Worm (Caenorhabditis elegans): ENCODE data around the gene spe-51.
A peak's percentile ranks its signal among the peaks of the same experiment; 100 is the strongest.

Gene spe-51

DNA sequence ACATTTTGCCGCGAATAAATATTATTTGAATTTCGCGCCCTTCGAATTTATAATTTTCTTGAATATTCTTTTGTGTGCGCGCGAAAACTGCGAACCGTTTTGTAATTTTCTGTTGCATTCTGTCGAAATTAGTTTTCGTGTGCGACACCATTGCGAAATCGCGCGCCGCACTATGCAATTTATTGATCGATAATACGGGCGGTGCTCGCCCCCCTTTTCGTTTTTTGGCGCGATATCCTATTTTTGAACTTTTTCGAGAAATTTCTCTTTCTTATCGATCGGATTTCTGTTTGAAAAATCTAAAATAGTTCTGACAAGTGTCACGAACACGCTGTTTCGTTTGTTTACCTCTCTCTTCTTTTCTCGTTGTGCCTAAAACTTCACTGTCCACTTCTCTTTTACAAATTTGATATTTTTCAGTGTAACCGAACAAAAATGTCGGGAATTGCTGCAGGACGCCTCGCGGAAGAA lies 41.9 kb upstream of the spe-51 start, which contains the start of gene ubc-9 (continued):
- TF ChIP-seq zfp-3 (GFP tag; conservative IDR thresholded peaks at IDR 0.05) (no peak), lin-38 (GFP tag; IDR thresholded peaks at IDR 0.05) (peak; percentile 83), nhr-11 (tag; optimal IDR thresholded peaks at IDR 0.05) (peak; percentile 48), aly-2 (tag; optimal IDR thresholded peaks at IDR 0.05) (no peak), zip-2 (tag; optimal IDR thresholded peaks at IDR 0.05) (no peak), lsy-2 (tag; optimal IDR thresholded peaks at IDR 0.05) (peak; percentile 33 to 81), nhr-25 (tag; optimal IDR thresholded peaks at IDR 0.05; ENCODE audit: borderline replicate concordance, insufficient read depth) (no peak), zag-1 (tag; optimal IDR thresholded peaks at IDR 0.05) (no peak), attf-4 (tag; optimal IDR thresholded peaks at IDR 0.05) (no peak), lin-15B (tag; optimal IDR thresholded peaks at IDR 0.05) (no peak), daf-8 (GFP tag; IDR thresholded peaks at IDR 0.05) (no peak), jun-1 (tag; optimal IDR thresholded peaks at IDR 0.05) (no peak), nhr-77 (tag; optimal IDR thresholded peaks at IDR 0.05) (peak; percentile 47), fos-1 (tag; optimal IDR thresholded peaks at IDR 0.05) (no peak), spr-3 (GFP tag; optimal IDR thresholded peaks at IDR 0.05) (no peak), mdl-1 (tag; optimal IDR thresholded peaks at IDR 0.05) (no peak), dmd-6 (GFP tag; IDR thresholded peaks at IDR 0.05) (peak; percentile 51), nhr-6 (tag; optimal IDR thresholded peaks at IDR 0.05) (peak; percentile 1), ctbp-1 (GFP tag; IDR thresholded peaks at IDR 0.05) (peak; percentile 56; the same call in 1 of the 2 replicates), rbr-2 (tag; optimal IDR thresholded peaks at IDR 0.05) (peak; percentile 61), pha-4 (GFP tag; IDR thresholded peaks at IDR 0.05) (no peak; the same call in 1 of the 2 replicates), pha-4 (tag; optimal IDR thresholded peaks at IDR 0.05) (no peak), egl-27 (tag; optimal IDR thresholded peaks at IDR 0.05) (no peak), php-3 (GFP tag; IDR thresholded peaks at IDR 0.05) (no peak), Y5F2A.4 (GFP tag; optimal IDR thresholded peaks at IDR 0.05) (no peak), zfp-2 (tag; optimal IDR thresholded peaks at IDR 0.05) (no peak), hlh-30 (tag; optimal IDR thresholded peaks at IDR 0.05; ENCODE audit: insufficient read depth) (peak; percentile 58), skn-1 (tag; optimal IDR thresholded peaks at IDR 0.05) (no peak), mep-1 (tag; optimal IDR thresholded peaks at IDR 0.05) (peak; percentile 84), mxl-2 (GFP tag; conservative IDR thresholded peaks at IDR 0.05) (no peak), dpl-1 (GFP tag; optimal IDR thresholded peaks at IDR 0.05) (peak; percentile 75), F26F4.8 (GFP tag; conservative IDR thresholded peaks at IDR 0.05) (no peak), unc-130 (GFP tag; optimal IDR thresholded peaks at IDR 0.05) (peak; percentile 84), tag-97 (GFP tag; IDR thresholded peaks at IDR 0.05) (no peak), ceh-20 (GFP tag; IDR thresholded peaks at IDR 0.05) (peak; percentile 61; the same call in 1 of the 2 replicates)

DNA sequence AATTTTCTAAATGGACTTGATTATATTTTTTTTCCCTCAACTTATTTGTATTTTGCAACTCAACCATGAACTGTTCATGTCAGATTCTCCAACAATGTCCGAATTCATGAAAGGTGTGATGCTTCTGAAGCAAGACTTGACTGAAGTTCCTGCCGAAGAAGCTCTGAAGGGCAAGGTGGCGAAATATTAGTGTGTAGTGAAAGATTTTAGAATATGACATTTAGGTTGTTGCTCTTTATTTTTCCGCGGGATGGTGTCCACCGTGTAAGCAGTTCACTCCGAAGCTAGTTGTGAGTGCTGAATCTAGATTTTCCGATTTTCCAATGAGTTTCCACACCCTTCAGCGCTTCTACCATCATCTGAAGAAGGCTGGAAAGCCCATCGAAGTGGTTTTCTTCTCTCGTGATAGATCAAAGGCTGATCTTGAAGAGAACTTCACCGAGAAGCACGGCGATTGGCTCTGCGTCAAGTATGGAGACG lies 40.2 kb upstream of the spe-51 start, which contains the start of gene F29B9.5:
Gene F29B9.5 (plus strand): TSS at position 51 of the 480 bp plus-strand sequence.
- TF ChIP-seq dmd-8 (GFP tag; IDR thresholded peaks at IDR 0.05) (0 out of 2 replicates have a peak, but pooled peaks have one; percentile 39), T26A8.4 (GFP tag; IDR thresholded peaks at IDR 0.05) (0 out of 2 replicates have a peak, but pooled peaks have one; percentile 54), F49E8.2 (tag; optimal IDR thresholded peaks at IDR 0.05; ENCODE audit: borderline replicate concordance) (peak; percentile 80), arid-1 (GFP tag; conservative IDR thresholded peaks at IDR 0.05) (0 out of 2 replicates have a peak, but pooled peaks have one; percentile 29), snpc-1.2 (GFP tag; IDR thresholded peaks at IDR 0.05) (peak; percentile 55; the same call in 1 of the 2 replicates), nhr-111 (GFP tag; optimal IDR thresholded peaks at IDR 0.05) (peak; percentile 9), saeg-2 (GFP tag; IDR thresholded peaks at IDR 0.05) (peak; percentile 36; the same call in 1 of the 2 replicates), daf-16 (GFP tag; optimal IDR thresholded peaks at IDR 0.05) (no peak), daf-16 (tag; optimal IDR thresholded peaks at IDR 0.05) (peak; percentile 2), duxl-1 (tag; optimal IDR thresholded peaks at IDR 0.05; ENCODE audit: poor library complexity) (no peak), nhr-42 (GFP tag; IDR thresholded peaks at IDR 0.05) (0 out of 2 replicates have a peak, but pooled peaks have one; percentile 49), lin-38 (GFP tag; IDR thresholded peaks at IDR 0.05) (peak; percentile 54), Y75B8A.6 (GFP tag; IDR thresholded peaks at IDR 0.05) (0 out of 2 replicates have a peak, but pooled peaks have one; percentile 50), cey-2 (tag; optimal IDR thresholded peaks at IDR 0.05; ENCODE audit: borderline replicate concordance, insufficient read depth) (no peak), aha-1 (tag) (peak; percentile 19), pha-4 (GFP tag; IDR thresholded peaks at IDR 0.05) (0 out of 2 replicates have a peak, but pooled peaks have one; percentile 35), pha-4 (tag; optimal IDR thresholded peaks at IDR 0.05) (no peak), php-3 (GFP tag; IDR thresholded peaks at IDR 0.05) (no peak), spr-1 (tag; optimal IDR thresholded peaks at IDR 0.05) (no peak), ama-1 (optimal IDR thresholded peaks at IDR 0.05) (peak; percentile 60)
